Worm (Caenorhabditis elegans) whole organism, mixed stage, embryonic: ENCODE measurements around the gene eak-4.

Experiments used
- blmp-1 ChIP-seq: fragments of 150-350 bp; optimal IDR thresholded peaks from 2 replicates; lab custom pipeline; 2014; ENCODE audit warnings: missing biosample characterization, missing genetic modification characterization
- lin-13 ChIP-seq: fragments of 150-350 bp; optimal IDR thresholded peaks from 2 replicates; lab custom pipeline; 2014; ENCODE audit warnings: missing biosample characterization, missing genetic modification characterization
- unc-62 ChIP-seq: fragments of 150-350 bp; optimal IDR thresholded peaks from 2 replicates; lab custom pipeline; 2014; ENCODE audit warnings: missing biosample characterization, missing genetic modification reagents, missing genetic modification characterization

- TF ChIP-seq lin-13 (tag; lab: Kevin White, UChicago): no peak
- no peak for TF ChIP-seq unc-62
- TF ChIP-seq blmp-1 (tag; lab: Kevin White, UChicago): no peak
Measured at ce11 chrIV:12570546-12570945, 45.2 kb upstream of the eak-4 start.
